Fruit fly (Drosophila melanogaster): Measurements from ENCODE around the gene Gr28b.

Gr28b gene

dm6 chr2L:7418148-7418988 is 43.7 kb downstream of the Gr28b start:
- no peak for TF ChIP-seq Ets65A (GFP tag)
- TF ChIP-seq lab (GFP tag; optimal IDR thresholded peaks at IDR 0.05), result no peak
- TF ChIP-seq ftz-f1 (GFP tag; optimal IDR thresholded peaks at IDR 0.05), result peak; percentile 87
- TF ChIP-seq bsh (GFP tag; optimal IDR thresholded peaks at IDR 0.05), result peak in 1 of 2 experiments; percentile 85
- no peak for TF ChIP-seq jigr1 (GFP tag; IDR thresholded peaks at IDR 0.05)
- TF ChIP-seq Dll (GFP tag; IDR thresholded peaks at IDR 0.05; ENCODE audit: partially characterized antibody), result no peak
- no peak for TF ChIP-seq nom (GFP tag; optimal IDR thresholded peaks at IDR 0.05)
- TF ChIP-seq CG30431 (GFP tag; optimal IDR thresholded peaks at IDR 0.05), result no peak
- TF ChIP-seq CG10462 (GFP tag; optimal IDR thresholded peaks at IDR 0.05), result no peak
- no peak for TF ChIP-seq eyg (GFP tag; optimal IDR thresholded peaks at IDR 0.05)
- TF ChIP-seq tgo (GFP tag; IDR thresholded peaks at IDR 0.05), result 0 out of 3 replicates have a peak, but pooled peaks have one; percentile 14
- TF ChIP-seq Hr78 (GFP tag; optimal IDR thresholded peaks at IDR 0.05), result peak in 1 of 2 experiments; percentile 87
- no peak for TF ChIP-seq C15 (GFP tag; IDR thresholded peaks at IDR 0.05)
- TF ChIP-seq kah (GFP tag; optimal IDR thresholded peaks at IDR 0.05), result no peak
- TF ChIP-seq CG8388 (GFP tag; optimal IDR thresholded peaks at IDR 0.05), result no peak
- peak; percentile 43 for TF ChIP-seq corto (GFP tag; optimal IDR thresholded peaks at IDR 0.05)
- peak; percentile 30; the same call in 1 of the 2 replicates for TF ChIP-seq CG13287 (GFP tag; IDR thresholded peaks at IDR 0.05; ENCODE audit: partially characterized antibody)
- no peak for TF ChIP-seq salm (tag; optimal IDR thresholded peaks at IDR 0.05)
- TF ChIP-seq sqz (GFP tag; optimal IDR thresholded peaks at IDR 0.05), result no peak
- TF ChIP-seq exex (tag; optimal IDR thresholded peaks at IDR 0.05), result no peak
- TF ChIP-seq B-H1 (GFP tag; IDR thresholded peaks at IDR 0.05), result no peak
- no peak for TF ChIP-seq Fer1 (GFP tag; optimal IDR thresholded peaks at IDR 0.05)
- no peak for TF ChIP-seq gt (GFP tag; IDR thresholded peaks at IDR 0.05)
- 0 out of 3 replicates have a peak, but pooled peaks have one; percentile 27 for TF ChIP-seq CG17361 (GFP tag; IDR thresholded peaks at IDR 0.05)
- TF ChIP-seq Dad (GFP tag; optimal IDR thresholded peaks at IDR 0.05), result no peak
- TF ChIP-seq CG34422 (GFP tag; IDR thresholded peaks at IDR 0.05), result peak; percentile 82; the same call in 1 of the 3 replicates
- no peak for TF ChIP-seq pzg (GFP tag; optimal IDR thresholded peaks at IDR 0.05)
- TF ChIP-seq CG10959 (GFP tag; IDR thresholded peaks at IDR 0.05), result no peak
- no peak for TF ChIP-seq Pdp1 (GFP tag; optimal IDR thresholded peaks at IDR 0.05)
- TF ChIP-seq sc (optimal IDR thresholded peaks at IDR 0.05), result no peak
- TF ChIP-seq sc (GFP tag; optimal IDR thresholded peaks at IDR 0.05), result no peak
- no peak for TF ChIP-seq CG17385 (GFP tag; optimal IDR thresholded peaks at IDR 0.05)
- no peak for TF ChIP-seq ato (GFP tag; IDR thresholded peaks at IDR 0.05; ENCODE audit: partially characterized antibody)
- peak; percentile 74 for TF ChIP-seq cg (GFP tag; optimal IDR thresholded peaks at IDR 0.05)
- no peak for TF ChIP-seq Dfd (GFP tag; optimal IDR thresholded peaks at IDR 0.05)
- TF ChIP-seq tx (GFP tag; optimal IDR thresholded peaks at IDR 0.05), result no peak
- no peak for TF ChIP-seq CG1647 (GFP tag; optimal IDR thresholded peaks at IDR 0.05)
- no peak for TF ChIP-seq CkIIα-i1 (GFP tag; IDR thresholded peaks at IDR 0.05)
- TF ChIP-seq CG15479 (GFP tag; optimal IDR thresholded peaks at IDR 0.05), result peak; percentile 9
- peak; percentile 63; the same call in 1 of the 2 replicates for TF ChIP-seq chm (GFP tag; IDR thresholded peaks at IDR 0.05)
- TF ChIP-seq ATbp (GFP tag; optimal IDR thresholded peaks at IDR 0.05), result no peak
- TF ChIP-seq Hsf (GFP tag; optimal IDR thresholded peaks at IDR 0.05), result no peak
- no peak for TF ChIP-seq gsb-n (tag; optimal IDR thresholded peaks at IDR 0.05)
- peak; percentile 9 for TF ChIP-seq sd (tag; optimal IDR thresholded peaks at IDR 0.05)
- TF ChIP-seq Adf1 (GFP tag; IDR thresholded peaks at IDR 0.05), result peak; percentile 88
- TF ChIP-seq CG6254 (GFP tag; optimal IDR thresholded peaks at IDR 0.05), result no peak
- TF ChIP-seq CG1832 (GFP tag; optimal IDR thresholded peaks at IDR 0.05), result no peak
- TF ChIP-seq rib (GFP tag; IDR thresholded peaks at IDR 0.05), result no peak
- TF ChIP-seq cad (GFP tag; optimal IDR thresholded peaks at IDR 0.05), result no peak
